Worm (Caenorhabditis elegans): ENCODE results near the gene mrp-7.
"Not testable (repeated sequence)": the region's sequence is repeated elsewhere in the genome, so short reads cannot be mapped to it uniquely, and the experiment has no call there.

mrp-7 gene

ce11 chrV:19664574-19664973 lies 10.1 kb upstream of the mrp-7 start:
- TF ChIP-seq him-1 (tag; optimal IDR thresholded peaks at IDR 0.05) (no peak), W03F9.2 (tag; optimal IDR thresholded peaks at IDR 0.05) (no peak), dao-5 (tag; optimal IDR thresholded peaks at IDR 0.05) (no peak)

ce11 chrV:19666308-19666707 lies 8.3 kb upstream of the mrp-7 start:
- TF ChIP-seq W03F9.2 (tag; optimal IDR thresholded peaks at IDR 0.05) (no peak), dao-5 (tag; optimal IDR thresholded peaks at IDR 0.05) (no peak), him-1 (tag; optimal IDR thresholded peaks at IDR 0.05) (no peak)

ce11 chrV:19667716-19668115 lies 6.9 kb upstream of the mrp-7 start:
- TF ChIP-seq dao-5 (tag; optimal IDR thresholded peaks at IDR 0.05) (no peak), W03F9.2 (tag; optimal IDR thresholded peaks at IDR 0.05) (no peak), him-1 (tag; optimal IDR thresholded peaks at IDR 0.05) (no peak)

- no peak for TF ChIP-seq him-1 (tag; optimal IDR thresholded peaks at IDR 0.05)
- TF ChIP-seq dao-5 (tag; optimal IDR thresholded peaks at IDR 0.05), result no peak
- no peak for TF ChIP-seq W03F9.2 (tag; optimal IDR thresholded peaks at IDR 0.05)
These were observed 6.4 kb upstream of the mrp-7 start for ce11 chrV:19668213-19668612.

ce11 chrV:19669959-19670358 lies 4.7 kb upstream of the mrp-7 start, which contains the start of gene Y43F8C.11:
Gene Y43F8C.11, plus strand, starts transcription at chrV:19670259.
- no peak for TF ChIP-seq dao-5 (tag; optimal IDR thresholded peaks at IDR 0.05)
- no peak for TF ChIP-seq W03F9.2 (tag; optimal IDR thresholded peaks at IDR 0.05)
- no peak for TF ChIP-seq him-1 (tag; optimal IDR thresholded peaks at IDR 0.05)

ce11 chrV:19670866-19671265 lies 3.8 kb upstream of the mrp-7 start:
- no peak for TF ChIP-seq W03F9.2 (tag; optimal IDR thresholded peaks at IDR 0.05)

- TF ChIP-seq dao-5 (tag; optimal IDR thresholded peaks at IDR 0.05), result no peak
- no peak for TF ChIP-seq W03F9.2 (tag; optimal IDR thresholded peaks at IDR 0.05)
- TF ChIP-seq him-1 (tag; optimal IDR thresholded peaks at IDR 0.05), result no peak
These were observed 2.8 kb upstream of the mrp-7 start for ce11 chrV:19671816-19672215.

ce11 chrV:19672357-19672756 lies 2.3 kb upstream of the mrp-7 start:
- TF ChIP-seq W03F9.2 (tag; optimal IDR thresholded peaks at IDR 0.05) (no peak), dao-5 (tag; optimal IDR thresholded peaks at IDR 0.05) (no peak), him-1 (tag; optimal IDR thresholded peaks at IDR 0.05) (no peak)

ce11 chrV:19673298-19673903 lies 1.2 kb upstream of the mrp-7 start:
- TF ChIP-seq dao-5 (tag; optimal IDR thresholded peaks at IDR 0.05), result no peak
- no peak for TF ChIP-seq him-1 (tag; optimal IDR thresholded peaks at IDR 0.05)
- TF ChIP-seq W03F9.2 (tag; optimal IDR thresholded peaks at IDR 0.05), result no peak

- no peak for TF ChIP-seq W03F9.2 (tag; optimal IDR thresholded peaks at IDR 0.05)
- TF ChIP-seq dao-5 (tag; optimal IDR thresholded peaks at IDR 0.05), result no peak
- TF ChIP-seq him-1 (tag; optimal IDR thresholded peaks at IDR 0.05), result no peak
These were observed 16.7 kb downstream of the mrp-7 start for ce11 chrV:19691271-19691886.

ce11 chrV:19691954-19692353 lies 17.3 kb downstream of the mrp-7 start:
- TF ChIP-seq dao-5 (tag; optimal IDR thresholded peaks at IDR 0.05) (no peak), him-1 (tag; optimal IDR thresholded peaks at IDR 0.05) (no peak), W03F9.2 (tag; optimal IDR thresholded peaks at IDR 0.05) (no peak)

- no peak for TF ChIP-seq dao-5 (tag; optimal IDR thresholded peaks at IDR 0.05)
- TF ChIP-seq him-1 (tag; optimal IDR thresholded peaks at IDR 0.05), result no peak
- TF ChIP-seq W03F9.2 (tag; optimal IDR thresholded peaks at IDR 0.05), result no peak
These were observed 22.9 kb downstream of the mrp-7 start, which contains the start of the genes Y43F8C.13 and ani-3 for ce11 chrV:19697348-19698172. Gene Y43F8C.13, minus strand, starts transcription at chrV:19697398. Gene ani-3, plus strand, starts transcription at chrV:19697732.

- TF ChIP-seq him-1 (tag; optimal IDR thresholded peaks at IDR 0.05) (no peak), dao-5 (tag; optimal IDR thresholded peaks at IDR 0.05) (no peak), W03F9.2 (tag; optimal IDR thresholded peaks at IDR 0.05) (no peak)
These were observed 34.2 kb downstream of the mrp-7 start, which contains the start of gene srv-3 for ce11 chrV:19708849-19709248. Gene srv-3, minus strand, starts transcription at chrV:19708949.

ce11 chrV:19710514-19710913 lies 35.9 kb downstream of the mrp-7 start, which contains the start of gene Y43F8C.15:
Gene Y43F8C.15, minus strand, starts transcription at chrV:19710614.
- TF ChIP-seq him-1, W03F9.2, dao-5 (tag; optimal IDR thresholded peaks at IDR 0.05): not testable (repeated sequence)
